Fruit fly (Drosophila melanogaster) whole organism: Measurements from ENCODE around the gene CRAT.

Experiments used
- CG8478 ChIP-seq: fragments of >200 bp; optimal IDR thresholded peaks from 2 replicates; lab custom pipeline; 2018; ENCODE audit warnings: inconsistent platforms
- Dll ChIP-seq: fragments of >200 bp; optimal IDR thresholded peaks from 2 replicates; lab custom pipeline; 2017
- EcR ChIP-seq, 2 experiments: fragments of >200 bp; optimal IDR thresholded peaks; 2 replicates each; lab custom pipeline; 2017; ENCODE audit warnings: missing biosample characterization in 2 of 2, missing genetic modification characterization in 2 of 2, missing genetic modification reagents in 2 of 2
- pan ChIP-seq: fragments of >200 bp; optimal IDR thresholded peaks from 2 replicates; lab custom pipeline; 2017
- psq ChIP-seq: fragments of >200 bp; optimal IDR thresholded peaks from 2 replicates; lab custom pipeline; 2017
- usp ChIP-seq: fragments of >200 bp; optimal IDR thresholded peaks from 2 replicates; lab custom pipeline; 2017; ENCODE audit warnings: missing biosample characterization, missing genetic modification characterization, mixed read lengths

Gene CRAT

DNA sequence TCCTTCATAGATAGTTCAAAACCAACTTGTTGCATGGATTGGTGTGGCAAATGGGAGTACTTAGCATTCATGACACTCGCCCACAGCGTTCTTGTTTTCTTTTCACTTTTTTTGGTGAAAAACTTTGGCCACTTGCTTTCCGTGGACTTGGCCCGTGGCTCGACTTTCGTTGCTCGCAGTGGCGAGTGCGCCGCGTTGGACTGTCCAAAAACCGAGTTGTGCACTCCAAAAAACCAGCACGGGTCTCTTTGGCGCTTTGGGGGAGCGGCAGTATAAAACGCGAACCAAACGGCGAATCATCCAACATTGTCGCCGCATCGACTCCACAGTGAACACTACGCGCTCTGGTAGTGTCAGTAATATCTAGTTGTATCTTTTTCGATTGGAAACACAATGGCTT lies 36.0 kb downstream of the CRAT start, which contains the start of gene Osi20:
Gene Osi20 (plus strand): TSS at position 301 of the 400 bp plus-strand sequence.
- TF ChIP-seq Dll (no peak), CG8478 (lab: Kevin White, UChicago) (no peak), EcR (GFP tag; optimal IDR thresholded peaks at IDR 0.05; lab: Kevin White, UChicago) (no peak), psq (lab: Kevin White, UChicago) (no peak), pan (lab: Kevin White, UChicago) (no peak), usp (GFP tag; lab: Kevin White, UChicago) (no peak)

DNA sequence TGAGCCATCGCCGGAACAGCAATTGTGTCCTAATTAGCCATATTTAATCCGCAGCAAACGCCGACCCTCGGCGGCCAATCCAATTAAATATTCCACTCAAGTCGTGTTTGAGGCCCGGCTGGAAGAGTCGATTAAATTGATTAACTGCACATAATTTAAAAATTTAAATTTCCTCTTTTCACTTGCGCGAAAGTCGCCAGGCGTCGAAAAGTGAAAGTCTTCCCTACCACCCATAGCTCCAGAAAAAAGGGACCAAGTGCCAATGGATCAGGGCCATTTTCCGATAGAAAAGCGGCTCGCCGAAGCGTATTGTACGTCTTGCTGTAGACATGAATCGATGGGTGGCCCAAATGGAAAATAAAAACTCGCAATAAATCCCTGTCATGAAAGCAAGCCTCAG lies 38.4 kb downstream of the CRAT start:
- TF ChIP-seq usp (GFP tag; lab: Kevin White, UChicago) (no peak), CG8478 (lab: Kevin White, UChicago) (no peak), Dll (no peak), pan (lab: Kevin White, UChicago) (no peak), EcR (GFP tag; optimal IDR thresholded peaks at IDR 0.05; lab: Kevin White, UChicago) (no peak), psq (lab: Kevin White, UChicago) (no peak)

- TF ChIP-seq EcR (GFP tag; optimal IDR thresholded peaks at IDR 0.05; lab: Kevin White, UChicago) (no peak), usp (GFP tag; lab: Kevin White, UChicago) (no peak), Dll (no peak), psq (lab: Kevin White, UChicago) (no peak), pan (lab: Kevin White, UChicago) (no peak), CG8478 (lab: Kevin White, UChicago) (no peak)
These were observed 40.9 kb downstream of the CRAT start, which contains the start of gene Osi19 for dm6 chr3R:6334906-6335433. Gene Osi19, plus strand, starts transcription at chr3R:6335362.

DNA sequence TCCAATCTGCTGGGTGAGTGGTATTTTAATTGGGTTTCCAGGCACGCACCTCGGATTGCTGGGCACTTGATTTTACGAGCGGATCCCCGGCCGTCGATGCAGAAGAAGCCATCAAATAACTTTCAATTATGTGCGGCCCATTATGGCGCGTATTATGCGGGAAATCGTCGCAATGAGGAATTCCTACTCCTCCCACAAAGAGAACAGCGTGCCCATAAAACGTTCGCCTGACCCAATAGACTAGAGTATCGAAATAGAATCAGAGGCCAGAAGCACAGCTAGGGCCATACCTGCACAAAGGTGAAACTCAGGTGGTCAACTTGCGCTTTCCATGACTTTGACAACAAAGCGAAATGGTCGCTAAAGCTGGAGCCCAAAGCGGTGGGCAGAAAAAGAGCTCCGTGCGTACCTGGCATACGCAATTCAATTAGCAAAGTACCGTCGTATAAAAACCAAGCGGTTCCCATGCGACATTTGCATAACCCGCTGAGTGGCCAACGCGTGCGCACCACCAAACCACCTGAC lies 46.0 kb downstream of the CRAT start, which contains the start of gene Osi18:
Gene Osi18 (plus strand): TSS at position 475 of the 525 bp plus-strand sequence.
- TF ChIP-seq pan (lab: Kevin White, UChicago) (no peak), Dll (no peak)
